Worm (Caenorhabditis elegans): ENCODE results near the gene pqn-35.

- TF ChIP-seq pha-4 (tag; optimal IDR thresholded peaks at IDR 0.05) (no peak), attf-6 (GFP tag; IDR thresholded peaks at IDR 0.05) (no peak), lir-1 (GFP tag; conservative IDR thresholded peaks at IDR 0.05) (no peak), Y53F4B.3 (GFP tag; IDR thresholded peaks at IDR 0.05) (no peak), dpl-1 (GFP tag; optimal IDR thresholded peaks at IDR 0.05) (no peak), lin-35 (GFP tag; optimal IDR thresholded peaks at IDR 0.05) (no peak)
These were observed 61.4 kb downstream of the pqn-35 start for ce11 chrII:4674188-4674587.

Measured in whole organism, young adult.